Fruit fly (Drosophila melanogaster): Measurements from ENCODE around the gene CG4408.
A peak's percentile ranks its signal among the peaks of the same experiment; 100 is the strongest.

CG4408 gene

DNA sequence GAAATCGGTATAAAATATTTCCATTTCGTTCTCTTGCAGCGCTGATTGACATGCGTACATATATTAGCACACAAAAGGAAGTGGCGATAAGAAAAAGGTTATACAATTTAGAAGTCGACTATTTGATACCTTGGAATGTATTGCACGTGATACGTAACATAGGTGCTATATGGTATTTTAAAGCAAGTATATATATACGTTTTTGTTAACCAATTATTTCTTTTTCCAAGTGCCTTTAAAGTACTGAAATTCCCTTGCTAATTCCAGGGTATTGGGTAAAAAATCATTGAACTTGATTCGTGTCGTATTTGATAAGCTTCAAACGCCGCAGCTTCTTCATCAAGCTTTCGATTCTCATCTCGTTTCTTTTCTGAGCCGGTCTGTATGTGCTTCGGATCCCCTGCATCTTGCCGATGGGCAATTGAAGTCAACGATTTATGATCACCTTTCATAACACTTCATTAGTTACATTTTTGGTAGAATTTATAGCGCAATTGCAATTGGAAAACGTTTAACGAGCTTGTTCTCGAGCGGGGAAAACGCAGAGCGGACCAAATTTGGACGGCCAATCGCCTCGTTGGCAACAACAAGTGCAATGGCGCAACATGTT is at the start of gene CG4408:
Gene CG4408 (minus strand): TSS at position 60 of the 610 bp plus-strand sequence.
- TF ChIP-seq CG12605 (GFP tag; IDR thresholded peaks at IDR 0.05): peak; percentile 67
- TF ChIP-seq CG9948 (tag; optimal IDR thresholded peaks at IDR 0.05): peak; percentile 72
- peak; percentile 80 for TF ChIP-seq EcR (GFP tag; optimal IDR thresholded peaks at IDR 0.05)
- TF ChIP-seq Snoo (tag; optimal IDR thresholded peaks at IDR 0.05): peak; percentile 81
- TF ChIP-seq CG4496 (GFP tag; IDR thresholded peaks at IDR 0.05): peak; percentile 81
- TF ChIP-seq CG10348 (GFP tag; IDR thresholded peaks at IDR 0.05): no peak
- TF ChIP-seq gl (tag; optimal IDR thresholded peaks at IDR 0.05): peak; percentile 34
- TF ChIP-seq CG14655 (GFP tag; optimal IDR thresholded peaks at IDR 0.05): peak; percentile 81
- TF ChIP-seq CG8159 (tag; optimal IDR thresholded peaks at IDR 0.05): peak; percentile 83
- no peak for TF ChIP-seq D1 (tag; optimal IDR thresholded peaks at IDR 0.05)
- TF ChIP-seq rn (GFP tag; IDR thresholded peaks at IDR 0.05): peak; percentile 32; the same call in 1 of the 2 replicates
- peak; percentile 67 for TF ChIP-seq Pif1A (GFP tag; optimal IDR thresholded peaks at IDR 0.05)
- peak; percentile 74 for TF ChIP-seq CG15710 (tag; optimal IDR thresholded peaks at IDR 0.05)
- peak; percentile 56 for TF ChIP-seq CG34367 (tag; optimal IDR thresholded peaks at IDR 0.05)
- TF ChIP-seq CG8301 (tag; optimal IDR thresholded peaks at IDR 0.05): peak; percentile 73
- peak; percentile 59; the same call in 1 of the 3 replicates for TF ChIP-seq fd96Ca (GFP tag; IDR thresholded peaks at IDR 0.05)
- TF ChIP-seq CG13204 (GFP tag; optimal IDR thresholded peaks at IDR 0.05): no peak
- peak; percentile 56; the same call in 1 of the 2 replicates for TF ChIP-seq CG32121 (GFP tag; IDR thresholded peaks at IDR 0.05)
- no peak for TF ChIP-seq Pif1B (GFP tag; optimal IDR thresholded peaks at IDR 0.05)
- TF ChIP-seq Ets98B (GFP tag; IDR thresholded peaks at IDR 0.05): peak; percentile 82
- peak; percentile 74 for TF ChIP-seq CG17806 (tag; optimal IDR thresholded peaks at IDR 0.05)

DNA sequence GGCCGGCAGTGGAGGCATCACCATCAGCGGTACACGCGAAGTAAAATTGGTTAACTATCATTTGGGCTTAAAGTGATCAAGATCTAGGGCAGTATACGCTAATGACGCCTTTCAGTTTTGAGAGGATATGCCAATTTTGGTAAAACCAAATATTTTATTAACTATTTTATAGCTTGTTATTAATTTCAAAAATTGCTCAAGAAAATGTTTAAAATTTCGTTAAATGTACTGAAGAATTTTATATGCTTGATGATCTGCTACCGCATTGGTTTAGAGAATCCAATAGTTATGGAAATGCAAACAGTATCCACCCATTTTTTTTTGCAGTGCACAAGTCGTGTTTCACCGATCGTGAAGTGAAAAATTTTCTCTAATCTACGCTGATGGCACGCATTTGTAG is 44.5 kb upstream of the CG4408 start:
- TF ChIP-seq D1 (tag; optimal IDR thresholded peaks at IDR 0.05): no peak
- TF ChIP-seq CG4496 (GFP tag; IDR thresholded peaks at IDR 0.05): no peak
- TF ChIP-seq CG8159 (tag; optimal IDR thresholded peaks at IDR 0.05): no peak
- TF ChIP-seq CG14655 (GFP tag; optimal IDR thresholded peaks at IDR 0.05): peak; percentile 55
- peak; percentile 18 for TF ChIP-seq CG9948 (tag; optimal IDR thresholded peaks at IDR 0.05)
- TF ChIP-seq CG8301 (tag; optimal IDR thresholded peaks at IDR 0.05): peak; percentile 31

DNA sequence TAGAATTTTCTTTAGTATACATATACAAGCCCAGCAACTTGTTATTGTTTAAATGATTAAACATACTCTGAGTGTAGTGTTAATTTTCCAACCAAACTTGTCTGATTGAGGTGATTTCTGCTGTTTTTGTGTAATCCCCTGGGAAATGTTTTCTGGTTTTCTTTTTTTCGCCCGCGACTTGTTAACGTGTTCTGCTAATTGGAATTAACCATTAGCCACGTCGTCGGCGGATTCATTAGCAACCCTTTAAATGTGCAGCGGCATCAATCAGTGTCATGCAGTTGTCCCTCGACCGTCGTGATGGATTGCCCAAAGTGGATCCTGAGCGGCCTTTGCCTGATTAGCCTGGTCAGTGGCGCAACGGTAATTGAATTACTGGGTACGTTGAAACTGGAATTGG is 41.8 kb upstream of the CG4408 start, which contains the start of gene Ir94e:
Gene Ir94e (plus strand): TSS at position 301 of the 400 bp plus-strand sequence.
- TF ChIP-seq Pif1B (GFP tag; optimal IDR thresholded peaks at IDR 0.05): no peak
- TF ChIP-seq CG8159 (tag; optimal IDR thresholded peaks at IDR 0.05): no peak
- TF ChIP-seq Ets98B (GFP tag; IDR thresholded peaks at IDR 0.05): no peak
- no peak for TF ChIP-seq CG15710 (tag; optimal IDR thresholded peaks at IDR 0.05)
- no peak for TF ChIP-seq gl (tag; optimal IDR thresholded peaks at IDR 0.05)
- no peak for TF ChIP-seq CG32121 (GFP tag; IDR thresholded peaks at IDR 0.05)
- TF ChIP-seq fd96Ca (GFP tag; IDR thresholded peaks at IDR 0.05): no peak
- TF ChIP-seq D1 (tag; optimal IDR thresholded peaks at IDR 0.05): no peak
- TF ChIP-seq EcR (GFP tag; optimal IDR thresholded peaks at IDR 0.05): no peak
- no peak for TF ChIP-seq CG9948 (tag; optimal IDR thresholded peaks at IDR 0.05)
- TF ChIP-seq Pif1A (GFP tag; optimal IDR thresholded peaks at IDR 0.05): no peak
- TF ChIP-seq CG17806 (tag; optimal IDR thresholded peaks at IDR 0.05): no peak

DNA sequence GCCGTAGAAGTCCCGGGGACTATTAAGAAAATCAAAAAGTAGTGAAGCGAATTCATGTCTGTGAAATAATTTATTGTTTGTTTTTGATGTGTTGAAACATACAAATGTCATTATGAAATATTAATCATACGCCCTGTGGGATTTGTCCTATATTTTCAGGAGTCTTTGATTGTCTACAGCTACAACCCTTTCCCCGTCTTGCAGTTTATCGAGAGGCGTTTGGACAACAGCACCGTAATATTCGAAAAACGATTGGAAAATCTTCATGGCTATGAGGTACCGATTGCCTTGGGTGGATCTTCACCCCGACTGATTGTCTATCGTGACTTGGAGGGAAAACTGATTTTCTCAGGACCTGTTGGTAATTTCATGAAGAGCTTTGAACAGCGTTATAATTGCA is 40.3 kb upstream of the CG4408 start, which contains the start of gene CG17380:
Gene CG17380 (minus strand): TSS at position 101 of the 400 bp plus-strand sequence.
- no peak for TF ChIP-seq CG32121 (GFP tag; IDR thresholded peaks at IDR 0.05)
- no peak for TF ChIP-seq CG10348 (GFP tag; IDR thresholded peaks at IDR 0.05)
- TF ChIP-seq CG12605 (GFP tag; IDR thresholded peaks at IDR 0.05): no peak
- no peak for TF ChIP-seq CG17806 (tag; optimal IDR thresholded peaks at IDR 0.05)
- TF ChIP-seq CG15710 (tag; optimal IDR thresholded peaks at IDR 0.05): no peak
- TF ChIP-seq Pif1A (GFP tag; optimal IDR thresholded peaks at IDR 0.05): no peak
- no peak for TF ChIP-seq CG34367 (tag; optimal IDR thresholded peaks at IDR 0.05)
- TF ChIP-seq CG13204 (GFP tag; optimal IDR thresholded peaks at IDR 0.05): no peak
- TF ChIP-seq EcR (GFP tag; optimal IDR thresholded peaks at IDR 0.05): no peak
- no peak for TF ChIP-seq CG9948 (tag; optimal IDR thresholded peaks at IDR 0.05)
- no peak for TF ChIP-seq rn (GFP tag; IDR thresholded peaks at IDR 0.05)
- TF ChIP-seq fd96Ca (GFP tag; IDR thresholded peaks at IDR 0.05): no peak
- no peak for TF ChIP-seq Snoo (tag; optimal IDR thresholded peaks at IDR 0.05)

DNA sequence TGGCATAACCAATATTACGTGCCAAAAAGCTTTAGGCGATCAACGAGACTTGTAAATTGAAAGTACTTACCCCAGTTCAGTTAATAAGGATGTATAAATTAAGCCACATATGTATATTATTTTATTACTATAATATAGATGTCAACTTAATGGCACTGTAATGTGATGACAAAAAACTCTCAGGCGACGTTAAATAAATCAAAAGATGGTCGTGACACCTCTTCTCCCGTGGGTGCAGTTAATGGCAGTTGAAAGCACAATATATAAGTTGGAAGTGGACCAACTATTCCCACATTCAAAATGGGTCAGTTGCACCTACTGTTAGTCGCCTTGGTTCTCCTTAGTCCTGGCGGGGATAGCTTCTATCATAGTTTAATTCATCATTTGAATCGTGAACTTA is 39.1 kb upstream of the CG4408 start, which contains the start of gene Ir94d:
Gene Ir94d (plus strand): TSS at position 301 of the 400 bp plus-strand sequence.
- TF ChIP-seq D1 (tag; optimal IDR thresholded peaks at IDR 0.05): no peak
- TF ChIP-seq Pif1B (GFP tag; optimal IDR thresholded peaks at IDR 0.05): no peak
- no peak for TF ChIP-seq rn (GFP tag; IDR thresholded peaks at IDR 0.05)
- no peak for TF ChIP-seq CG15710 (tag; optimal IDR thresholded peaks at IDR 0.05)
- no peak for TF ChIP-seq CG34367 (tag; optimal IDR thresholded peaks at IDR 0.05)
- TF ChIP-seq CG12605 (GFP tag; IDR thresholded peaks at IDR 0.05): no peak
- TF ChIP-seq CG8159 (tag; optimal IDR thresholded peaks at IDR 0.05): no peak
- TF ChIP-seq CG4496 (GFP tag; IDR thresholded peaks at IDR 0.05): no peak
- no peak for TF ChIP-seq CG13204 (GFP tag; optimal IDR thresholded peaks at IDR 0.05)
- TF ChIP-seq CG9948 (tag; optimal IDR thresholded peaks at IDR 0.05): no peak
- TF ChIP-seq gl (tag; optimal IDR thresholded peaks at IDR 0.05): no peak
- no peak for TF ChIP-seq CG10348 (GFP tag; IDR thresholded peaks at IDR 0.05)
- no peak for TF ChIP-seq Snoo (tag; optimal IDR thresholded peaks at IDR 0.05)
- TF ChIP-seq CG14655 (GFP tag; optimal IDR thresholded peaks at IDR 0.05): no peak
- no peak for TF ChIP-seq CG32121 (GFP tag; IDR thresholded peaks at IDR 0.05)
- TF ChIP-seq CG17806 (tag; optimal IDR thresholded peaks at IDR 0.05): no peak
- no peak for TF ChIP-seq EcR (GFP tag; optimal IDR thresholded peaks at IDR 0.05)
- no peak for TF ChIP-seq Pif1A (GFP tag; optimal IDR thresholded peaks at IDR 0.05)

DNA sequence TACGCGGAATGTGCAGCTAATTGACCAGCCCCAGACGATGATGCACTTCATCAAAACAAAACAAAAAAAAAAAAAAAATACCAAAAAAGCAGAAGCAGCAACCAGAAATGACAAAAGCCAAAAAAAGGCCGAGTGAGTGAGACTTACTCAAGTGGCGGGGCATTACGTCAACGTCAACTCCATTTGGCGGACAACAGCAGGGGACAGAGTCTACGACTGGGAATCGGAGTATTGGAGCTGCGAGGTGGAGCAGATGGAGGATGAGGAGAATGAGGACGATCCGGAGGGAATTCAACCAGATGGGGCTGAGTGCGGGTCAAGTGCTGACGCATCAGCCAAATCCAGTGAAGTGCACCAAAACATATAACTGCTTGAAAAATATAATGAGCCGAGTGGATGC is 38.1 kb upstream of the CG4408 start:
- no peak for TF ChIP-seq fd96Ca (GFP tag; IDR thresholded peaks at IDR 0.05)
- TF ChIP-seq Pif1B (GFP tag; optimal IDR thresholded peaks at IDR 0.05): peak; percentile 13
- TF ChIP-seq CG13204 (GFP tag; optimal IDR thresholded peaks at IDR 0.05): no peak
